Fruit fly (Drosophila melanogaster) whole organism, prepupa: ENCODE results near the gene MED17.

Experiments used
- Blimp-1 ChIP-seq: fragments of 200-800 bp; sonication (Bioruptor generic); optimal IDR thresholded peaks from 3 replicates; lab custom pipeline; 2017; ENCODE audit warnings: missing biosample characterization, missing genetic modification characterization, mild to moderate bottlenecking, moderate library complexity, missing genetic modification reagents
- CG10669 ChIP-seq: fragments of 200-800 bp; sonication (Bioruptor generic); optimal IDR thresholded peaks from 3 replicates; lab custom pipeline; 2018; ENCODE audit warnings: missing biosample characterization, mild to moderate bottlenecking, missing genetic modification characterization, moderate library complexity
- CG9139 ChIP-seq: fragments of 200-800 bp; sonication (Bioruptor generic); optimal IDR thresholded peaks from 3 replicates; lab custom pipeline; 2017; ENCODE audit warnings: missing biosample characterization, mild to moderate bottlenecking, missing genetic modification characterization
- Ets96B ChIP-seq: fragments of 200-800 bp; optimal IDR thresholded peaks from 2 replicates; lab custom pipeline; 2019; ENCODE audit warnings: missing biosample characterization, mild to moderate bottlenecking, missing genetic modification characterization, moderate library complexity
- Gug ChIP-seq: fragments of 200-800 bp; sonication (Bioruptor generic); IDR thresholded peaks from 2 replicates; pipeline ENCODE4 v1.3.6; 2022; ENCODE audit warnings: missing biosample characterization, missing genetic modification characterization
- Met ChIP-seq: fragments of 200-800 bp; sonication (Bioruptor generic); optimal IDR thresholded peaks from 3 replicates; lab custom pipeline; 2016; ENCODE audit warnings: missing biosample characterization, missing genetic modification characterization
- Sox102F ChIP-seq: fragments of 200-800 bp; sonication (Bioruptor generic); optimal IDR thresholded peaks from 2 replicates; lab custom pipeline; 2016; ENCODE audit warnings: missing biosample characterization, mild to moderate bottlenecking, missing genetic modification characterization
- esn ChIP-seq: fragments of 200-800 bp; sonication (Bioruptor generic); optimal IDR thresholded peaks from 2 replicates; lab custom pipeline; 2016; ENCODE audit warnings: missing biosample characterization, mild to moderate bottlenecking, missing genetic modification characterization, moderate library complexity
- fkh ChIP-seq: fragments of 200-800 bp; sonication (Bioruptor generic); optimal IDR thresholded peaks from 3 replicates; lab custom pipeline; 2017; ENCODE audit warnings: missing biosample characterization, mild to moderate bottlenecking, missing genetic modification characterization, moderate library complexity
- lz ChIP-seq: fragments of 200-800 bp; sonication (Bioruptor generic); optimal IDR thresholded peaks from 3 replicates; lab custom pipeline; 2016; ENCODE audit warnings: missing biosample characterization, missing genetic modification characterization
- salr ChIP-seq, 2 experiments: fragments of 200-800 bp; sonication (Bioruptor generic); optimal IDR thresholded peaks; 3 replicates each; lab custom pipeline; 2016 to 2018; ENCODE audit warnings: missing biosample characterization in 2 of 2, missing genetic modification characterization in 2 of 2, mild to moderate bottlenecking in 1 of 2
- spab ChIP-seq: fragments of 200-800 bp; sonication (Bioruptor generic); optimal IDR thresholded peaks from 2 replicates; lab custom pipeline; 2017; ENCODE audit warnings: missing biosample characterization, mild to moderate bottlenecking, missing genetic modification characterization, missing genetic modification reagents

DNA sequence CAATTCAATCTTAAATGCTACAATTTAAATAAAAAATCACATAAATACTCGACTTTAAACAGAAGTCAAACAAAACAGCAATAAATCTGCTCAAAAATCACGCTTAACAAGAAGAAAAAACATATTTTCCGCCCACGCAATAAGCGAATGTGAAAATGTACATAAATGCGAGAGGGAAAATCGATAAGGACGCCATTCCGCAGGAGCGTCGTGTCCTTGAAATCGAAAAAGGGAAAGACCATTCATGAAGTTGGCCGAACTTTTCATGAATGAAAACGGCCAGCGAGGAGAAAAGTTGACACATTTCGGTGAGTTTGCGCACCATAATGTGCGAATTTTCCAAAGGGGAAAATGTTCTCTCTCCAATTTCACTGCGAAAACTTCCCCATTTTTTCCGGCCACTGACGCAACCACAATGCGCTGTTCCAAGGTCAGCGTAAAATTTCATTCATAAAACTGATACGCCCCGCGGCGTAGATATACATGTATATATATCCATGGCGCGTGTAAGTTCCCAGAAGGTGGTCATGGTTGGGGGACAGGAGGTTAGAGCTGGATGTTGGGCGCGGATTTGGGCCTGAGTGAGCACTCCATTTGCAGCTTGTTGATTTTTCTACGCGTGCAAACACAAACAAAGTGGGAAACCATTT is 28.6 kb upstream of the MED17 start:
- TF ChIP-seq Gug (GFP tag; lab: Robert Waterston, UW): no peak
- no peak for TF ChIP-seq CG9139 (GFP tag; lab: Kevin White, UChicago)
- no peak for TF ChIP-seq Met (GFP tag; lab: Kevin White, UChicago)
- no peak for TF ChIP-seq Sox102F (GFP tag; lab: Kevin White, UChicago)
- TF ChIP-seq lz (GFP tag; lab: Kevin White, UChicago): no peak
- TF ChIP-seq fkh (GFP tag; lab: Kevin White, UChicago): no peak
- TF ChIP-seq spab (GFP tag; lab: Kevin White, UChicago): no peak
- TF ChIP-seq Ets96B: no peak
- TF ChIP-seq esn (GFP tag; lab: Kevin White, UChicago): no peak
- TF ChIP-seq Blimp-1 (GFP tag; lab: Kevin White, UChicago): no peak
- no peak for TF ChIP-seq CG10669 (GFP tag; lab: Kevin White, UChicago)
- TF ChIP-seq salr (GFP tag; optimal IDR thresholded peaks at IDR 0.05; lab: Kevin White, UChicago): no peak
